Fruit fly (Drosophila melanogaster): ENCODE measurements around the gene CG42821.

- TF ChIP-seq CG12605 (GFP tag; IDR thresholded peaks at IDR 0.05): no peak
- no peak for TF ChIP-seq fd96Ca (GFP tag; IDR thresholded peaks at IDR 0.05)
- TF ChIP-seq D1 (tag; optimal IDR thresholded peaks at IDR 0.05): no peak
- no peak for TF ChIP-seq CG14655 (GFP tag; optimal IDR thresholded peaks at IDR 0.05)
- no peak for TF ChIP-seq CG13204 (GFP tag; optimal IDR thresholded peaks at IDR 0.05)
- no peak for TF ChIP-seq Pif1A (GFP tag; optimal IDR thresholded peaks at IDR 0.05)
- TF ChIP-seq CG34367 (tag; optimal IDR thresholded peaks at IDR 0.05): no peak
- no peak for TF ChIP-seq EcR (GFP tag; optimal IDR thresholded peaks at IDR 0.05)
- no peak for TF ChIP-seq Ets98B (GFP tag; IDR thresholded peaks at IDR 0.05)
- TF ChIP-seq CG32121 (GFP tag; IDR thresholded peaks at IDR 0.05): no peak
- TF ChIP-seq CG17806 (tag; optimal IDR thresholded peaks at IDR 0.05): no peak
- TF ChIP-seq CG10348 (GFP tag; IDR thresholded peaks at IDR 0.05): no peak
- TF ChIP-seq CG9948 (tag; optimal IDR thresholded peaks at IDR 0.05): no peak
Observed at dm6 chr3R:17403618-17404017, 9.3 kb upstream of the CG42821 start, which contains the start of gene CG34280.
